Fruit fly (Drosophila melanogaster): ENCODE results near the gene CG9121.

CG9121 gene

DNA sequence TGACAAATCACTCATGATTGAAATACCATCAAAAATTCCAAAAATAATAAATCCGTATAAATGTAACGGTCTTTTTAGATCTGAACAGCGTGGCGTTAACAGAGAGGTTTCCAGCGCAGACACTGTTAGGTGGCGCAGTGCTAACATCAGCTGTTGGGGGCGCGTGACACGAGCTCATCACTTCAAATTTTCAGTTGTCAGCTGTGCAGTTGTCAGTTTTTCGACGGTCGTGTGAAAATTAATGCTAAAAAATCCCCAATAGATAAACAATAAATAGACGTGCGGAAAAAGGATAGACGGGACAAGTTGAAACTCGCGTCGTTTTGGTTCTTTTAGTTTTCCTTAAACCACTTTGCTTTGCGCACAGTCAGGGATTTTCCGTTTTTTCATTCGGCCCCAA, 45.4 kb upstream of the CG9121 start, which contains the start of gene CG4230 (continued):
- TF ChIP-seq nau (GFP tag; optimal IDR thresholded peaks at IDR 0.05): no peak
- no peak for TF ChIP-seq gsb (GFP tag; IDR thresholded peaks at IDR 0.05)
- no peak for TF ChIP-seq CG8478 (optimal IDR thresholded peaks at IDR 0.05)
- TF ChIP-seq kay (GFP tag; optimal IDR thresholded peaks at IDR 0.05): no peak
- TF ChIP-seq Fer2 (tag; optimal IDR thresholded peaks at IDR 0.05): no peak
- no peak for TF ChIP-seq CG3065 (GFP tag; optimal IDR thresholded peaks at IDR 0.05)
- TF ChIP-seq CG13624 (GFP tag; optimal IDR thresholded peaks at IDR 0.05): no peak
- no peak for TF ChIP-seq Bdp1 (GFP tag; optimal IDR thresholded peaks at IDR 0.05)
- TF ChIP-seq CG18599 (GFP tag; optimal IDR thresholded peaks at IDR 0.05): no peak
- peak; percentile 92 for TF ChIP-seq CG13287 (GFP tag; IDR thresholded peaks at IDR 0.05; ENCODE audit: partially characterized antibody)
- TF ChIP-seq CG9797 (GFP tag; optimal IDR thresholded peaks at IDR 0.05): peak; percentile 7
- no peak for TF ChIP-seq CG6175 (GFP tag; IDR thresholded peaks at IDR 0.05)
- TF ChIP-seq gcm2 (GFP tag; optimal IDR thresholded peaks at IDR 0.05): no peak
- TF ChIP-seq CrebB (tag; optimal IDR thresholded peaks at IDR 0.05): no peak
- no peak for TF ChIP-seq tll (GFP tag; optimal IDR thresholded peaks at IDR 0.05)
- no peak for TF ChIP-seq ham (GFP tag; IDR thresholded peaks at IDR 0.05)
- TF ChIP-seq Dll (GFP tag; IDR thresholded peaks at IDR 0.05; ENCODE audit: partially characterized antibody): peak; percentile 84
- TF ChIP-seq gce (GFP tag; IDR thresholded peaks at IDR 0.05): no peak
- peak; percentile 39 for TF ChIP-seq gfzf (GFP tag; optimal IDR thresholded peaks at IDR 0.05)
- no peak for TF ChIP-seq z (GFP tag; IDR thresholded peaks at IDR 0.05)
- no peak for TF ChIP-seq CG12744 (GFP tag; optimal IDR thresholded peaks at IDR 0.05)
- no peak for TF ChIP-seq Kr (GFP tag; optimal IDR thresholded peaks at IDR 0.05)
- TF ChIP-seq Atf6 (GFP tag; IDR thresholded peaks at IDR 0.05): no peak
- TF ChIP-seq zfh2 (GFP tag; optimal IDR thresholded peaks at IDR 0.05): no peak
- TF ChIP-seq slp2 (GFP tag; optimal IDR thresholded peaks at IDR 0.05): no peak
- no peak for TF ChIP-seq Nf-YB (GFP tag; optimal IDR thresholded peaks at IDR 0.05)
- TF ChIP-seq CG6254 (GFP tag; optimal IDR thresholded peaks at IDR 0.05): peak; percentile 84
- TF ChIP-seq org-1 (GFP tag; optimal IDR thresholded peaks at IDR 0.05): no peak
- TF ChIP-seq Ravus (GFP tag; IDR thresholded peaks at IDR 0.05): no peak
- no peak for TF ChIP-seq Asciz (GFP tag; optimal IDR thresholded peaks at IDR 0.05)
- TF ChIP-seq MESR4 (GFP tag; optimal IDR thresholded peaks at IDR 0.05): peak; percentile 56
- TF ChIP-seq nerfin-2 (GFP tag; IDR thresholded peaks at IDR 0.05; ENCODE audit: partially characterized antibody): peak; percentile 48; the same call in 1 of the 2 replicates
- no peak for TF ChIP-seq CG18476 (GFP tag; optimal IDR thresholded peaks at IDR 0.05)
- no peak for TF ChIP-seq bowl (GFP tag; IDR thresholded peaks at IDR 0.05)
- TF ChIP-seq grn (GFP tag; optimal IDR thresholded peaks at IDR 0.05): no peak
- TF ChIP-seq p53 (GFP tag; optimal IDR thresholded peaks at IDR 0.05): no peak
- TF ChIP-seq CG15269 (tag; optimal IDR thresholded peaks at IDR 0.05): no peak
- TF ChIP-seq CG4617 (GFP tag; optimal IDR thresholded peaks at IDR 0.05; ENCODE audit: borderline replicate concordance): peak; percentile 39
- TF ChIP-seq exex (tag; optimal IDR thresholded peaks at IDR 0.05): no peak
- TF ChIP-seq Six4 (GFP tag; optimal IDR thresholded peaks at IDR 0.05): no peak
- no peak for TF ChIP-seq bsh (GFP tag; optimal IDR thresholded peaks at IDR 0.05)
- no peak for TF ChIP-seq dmrt11E (tag; optimal IDR thresholded peaks at IDR 0.05)
- no peak for TF ChIP-seq CG12104 (GFP tag; optimal IDR thresholded peaks at IDR 0.05)
- TF ChIP-seq Hmr (GFP tag; optimal IDR thresholded peaks at IDR 0.05): no peak
- TF ChIP-seq HLH54F (GFP tag; optimal IDR thresholded peaks at IDR 0.05): no peak
- TF ChIP-seq CG15073 (GFP tag; optimal IDR thresholded peaks at IDR 0.05): no peak
- no peak for TF ChIP-seq CG10431 (GFP tag; optimal IDR thresholded peaks at IDR 0.05)
- peak; percentile 83 for TF ChIP-seq MBD-R2 (GFP tag; IDR thresholded peaks at IDR 0.05)
- TF ChIP-seq yki (optimal IDR thresholded peaks at IDR 0.05): no peak
- no peak for TF ChIP-seq D19B (GFP tag; optimal IDR thresholded peaks at IDR 0.05)
- peak; percentile 67 for TF ChIP-seq Med (GFP tag)
- TF ChIP-seq CG11504 (tag; optimal IDR thresholded peaks at IDR 0.05): no peak

Data from whole organism, embryonic.